Worm (Caenorhabditis elegans): ENCODE measurements around the gene ZK546.5.

DNA sequence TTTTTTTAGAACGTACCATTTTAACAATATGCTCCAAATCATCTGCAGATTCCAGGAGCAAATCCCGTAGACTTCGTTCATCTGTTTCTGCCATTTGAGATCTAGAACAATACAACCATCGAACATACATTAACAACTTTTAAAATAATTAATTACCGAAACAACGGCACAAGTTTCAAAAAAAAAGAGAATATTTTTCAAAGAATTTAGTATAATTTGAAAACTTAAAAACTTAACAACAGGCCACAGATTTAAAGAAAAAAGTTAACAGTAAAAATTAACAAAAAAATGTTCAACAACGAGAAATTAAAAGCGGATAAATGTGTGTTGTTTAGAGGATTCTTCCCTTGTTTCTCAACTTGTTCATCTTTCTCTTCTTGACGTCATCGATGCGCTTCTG lies 8.2 kb downstream of the ZK546.5 start, which contains the start of gene mdt-4:
- TF ChIP-seq unc-62 (GFP tag; optimal IDR thresholded peaks at IDR 0.05 in 1 of 2) (no peak), unc-62 (tag; optimal IDR thresholded peaks at IDR 0.05) (no peak), mes-2 (tag; optimal IDR thresholded peaks at IDR 0.05; ENCODE audit: poor library complexity, severe bottlenecking) (no peak), lim-7 (GFP tag; IDR thresholded peaks at IDR 0.05) (no peak), F10B5.3 (tag; optimal IDR thresholded peaks at IDR 0.05) (no peak), zag-1 (tag; optimal IDR thresholded peaks at IDR 0.05) (no peak), zfp-3 (GFP tag; conservative IDR thresholded peaks at IDR 0.05) (no peak), ZK546.5 (tag; optimal IDR thresholded peaks at IDR 0.05) (no peak), madf-9 (GFP tag; conservative IDR thresholded peaks at IDR 0.05) (no peak), nhr-76 (tag; optimal IDR thresholded peaks at IDR 0.05) (no peak), hif-1 (tag; optimal IDR thresholded peaks at IDR 0.05) (no peak), nhr-10 (tag; optimal IDR thresholded peaks at IDR 0.05) (no peak), ceh-62 (tag; optimal IDR thresholded peaks at IDR 0.05) (no peak)

Data from whole organism, L4 larva.